Fruit fly (Drosophila melanogaster) whole organism, embryonic: ENCODE data around the gene Mabi.

ENCODE experiments used
- ATbp ChIP-seq: fragments of 200-800 bp; sonication (Bioruptor generic); optimal IDR thresholded peaks from 2 replicates; lab custom pipeline; 2017; ENCODE audit warnings: missing biosample characterization, mild to moderate bottlenecking, missing genetic modification characterization, missing genetic modification reagents
- CG34224 ChIP-seq: fragments of 200-800 bp; sonication (Bioruptor generic); IDR thresholded peaks from 3 replicates; pipeline ENCODE4 v1.3.6; 2022; ENCODE audit warnings: missing biosample characterization, missing genetic modification characterization; ENCODE audit not compliant: partially characterized antibody
- MESR4 ChIP-seq: fragments of 200-800 bp; sonication (Bioruptor generic); optimal IDR thresholded peaks from 2 replicates; lab custom pipeline; 2018; ENCODE audit warnings: missing biosample characterization, mild to moderate bottlenecking, missing genetic modification characterization, moderate library complexity
- run ChIP-seq: fragments of 200-800 bp; sonication (Bioruptor generic); optimal IDR thresholded peaks from 3 replicates; lab custom pipeline; 2018; ENCODE audit warnings: missing biosample characterization, mild to moderate bottlenecking, missing genetic modification characterization
- ttk ChIP-seq: fragments of 200-800 bp; sonication (Bioruptor generic); IDR thresholded peaks from 2 replicates; pipeline ENCODE4 v2.1.2; 2022; ENCODE audit warnings: missing biosample characterization, missing genetic modification characterization
- wor ChIP-seq: fragments of 200-800 bp; sonication (Bioruptor generic); IDR thresholded peaks from 2 replicates; pipeline ENCODE4 v1.3.6; 2022; ENCODE audit warnings: missing biosample characterization, missing genetic modification characterization

DNA sequence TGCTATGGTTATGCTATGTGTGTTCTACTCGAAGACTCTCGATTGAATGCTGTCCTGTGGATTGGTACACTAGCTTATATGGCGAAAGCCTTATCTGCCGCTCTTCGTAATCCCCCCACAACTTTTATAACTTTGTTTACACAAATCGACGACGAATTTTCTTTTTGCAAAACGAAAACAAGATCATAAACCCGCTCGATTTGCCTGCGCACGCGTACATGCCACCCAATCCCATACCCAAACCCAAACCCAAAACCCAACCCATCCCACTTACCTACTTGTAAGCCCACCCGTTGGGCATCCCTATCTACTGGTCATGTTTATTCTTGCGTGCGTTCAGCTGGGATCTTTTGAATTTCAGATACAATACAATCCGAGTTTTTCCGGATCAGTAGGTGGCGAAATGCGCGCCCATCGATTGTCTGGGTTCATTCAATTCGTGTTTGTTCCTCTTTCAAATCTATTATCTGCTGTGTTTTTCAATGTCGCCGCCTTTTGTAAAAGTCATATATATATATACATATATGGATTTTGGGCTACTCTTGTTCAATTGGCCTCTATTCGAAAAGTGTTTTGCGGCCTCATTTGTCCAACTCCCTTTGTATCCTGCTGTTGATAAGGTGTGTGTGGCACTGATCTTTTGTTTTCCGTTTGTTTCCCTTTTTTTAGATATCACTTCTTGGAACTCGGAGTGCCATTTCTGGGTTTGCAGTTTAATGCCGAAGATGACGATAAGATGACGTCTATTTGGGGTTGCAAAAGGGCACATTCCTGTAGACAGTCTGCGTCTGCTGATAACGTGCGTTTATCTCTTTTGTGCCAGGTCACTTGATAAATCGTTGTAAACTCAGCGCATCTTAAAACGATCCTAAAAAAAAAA, at the start of gene Mabi:
- TF ChIP-seq run: no peak
- TF ChIP-seq wor (GFP tag; lab: Robert Waterston, UW): no peak
- no peak for TF ChIP-seq MESR4
- no peak for TF ChIP-seq ATbp
- no peak for TF ChIP-seq ttk
- no peak for TF ChIP-seq CG34224 (GFP tag; lab: Robert Waterston, UW)
